Worm (Caenorhabditis elegans): ENCODE measurements around the gene C02H6.1.

Gene C02H6.1

DNA sequence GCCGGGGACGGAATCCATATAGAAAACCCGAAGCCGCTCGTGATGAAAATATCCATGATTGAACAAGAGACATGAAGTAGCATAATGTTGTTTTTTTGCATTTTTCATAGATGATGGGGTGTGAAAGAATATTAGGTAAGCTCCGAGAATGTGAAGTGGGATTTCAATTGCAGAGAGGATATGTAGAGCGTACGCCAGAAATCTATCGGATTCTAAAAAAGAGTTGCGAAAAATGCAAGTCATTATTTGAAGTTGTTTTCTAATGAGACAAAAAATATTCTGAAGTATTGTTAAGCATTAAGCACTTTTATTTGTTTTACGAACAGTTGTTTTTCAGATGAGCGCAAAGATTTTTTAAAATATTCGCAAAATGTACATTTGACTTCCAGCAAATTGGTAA, 34.7 kb upstream of the C02H6.1 start, which contains the start of gene F18E3.10:
F18E3.10 (minus strand) TSS at position 101 of the 400 bp plus-strand sequence.
- TF ChIP-seq sem-4 (tag; optimal IDR thresholded peaks at IDR 0.05) (no peak), nhr-237 (tag; optimal IDR thresholded peaks at IDR 0.05) (no peak), ZK546.5 (tag; optimal IDR thresholded peaks at IDR 0.05) (no peak), nhr-129 (tag; optimal IDR thresholded peaks at IDR 0.05) (no peak), unc-39 (tag; optimal IDR thresholded peaks at IDR 0.05) (no peak), sma-3 (GFP tag; optimal IDR thresholded peaks at IDR 0.05) (no peak), sma-9 (GFP tag; optimal IDR thresholded peaks at IDR 0.05) (no peak), sma-9 (tag; optimal IDR thresholded peaks at IDR 0.05) (no peak), mbf-1 (tag; optimal IDR thresholded peaks at IDR 0.05) (no peak), snpc-4 (tag; optimal IDR thresholded peaks at IDR 0.05) (no peak), R02D3.7 (tag; optimal IDR thresholded peaks at IDR 0.05) (no peak), mdl-1 (tag; optimal IDR thresholded peaks at IDR 0.05) (no peak), lin-11 (tag; optimal IDR thresholded peaks at IDR 0.05) (no peak), gmeb-1 (tag; optimal IDR thresholded peaks at IDR 0.05) (no peak), F13H6.1 (tag; optimal IDR thresholded peaks at IDR 0.05) (no peak), elt-1 (tag; optimal IDR thresholded peaks at IDR 0.05) (no peak), Y55F3AM.14 (GFP tag; optimal IDR thresholded peaks at IDR 0.05) (no peak), nhr-25 (tag; optimal IDR thresholded peaks at IDR 0.05) (no peak), blmp-1 (tag; optimal IDR thresholded peaks at IDR 0.05; ENCODE audit: insufficient read depth) (no peak), lin-13 (GFP tag; optimal IDR thresholded peaks at IDR 0.05) (no peak)

- no peak for TF ChIP-seq ztf-11 (tag; optimal IDR thresholded peaks at IDR 0.05)
- TF ChIP-seq ZK546.5 (tag; optimal IDR thresholded peaks at IDR 0.05) = no peak
- no peak for TF ChIP-seq ztf-4 (tag; optimal IDR thresholded peaks at IDR 0.05)
- no peak for TF ChIP-seq nhr-77 (tag; optimal IDR thresholded peaks at IDR 0.05)
- TF ChIP-seq nhr-11 (tag; optimal IDR thresholded peaks at IDR 0.05) = no peak
- TF ChIP-seq mbf-1 (tag; optimal IDR thresholded peaks at IDR 0.05) = no peak
- no peak for TF ChIP-seq crh-2 (tag; optimal IDR thresholded peaks at IDR 0.05)
- TF ChIP-seq nhr-23 (tag; optimal IDR thresholded peaks at IDR 0.05) = no peak
- TF ChIP-seq sma-3 (GFP tag; optimal IDR thresholded peaks at IDR 0.05) = no peak
- no peak for TF ChIP-seq lin-39 (tag; optimal IDR thresholded peaks at IDR 0.05)
- no peak for TF ChIP-seq unc-62 (GFP tag; optimal IDR thresholded peaks at IDR 0.05)
Observed at ce11 chrV:7420162-7420561, 30.5 kb upstream of the C02H6.1 start, which contains the start of gene srxa-4. Gene srxa-4, plus strand, starts transcription at chrV:7420462.

DNA sequence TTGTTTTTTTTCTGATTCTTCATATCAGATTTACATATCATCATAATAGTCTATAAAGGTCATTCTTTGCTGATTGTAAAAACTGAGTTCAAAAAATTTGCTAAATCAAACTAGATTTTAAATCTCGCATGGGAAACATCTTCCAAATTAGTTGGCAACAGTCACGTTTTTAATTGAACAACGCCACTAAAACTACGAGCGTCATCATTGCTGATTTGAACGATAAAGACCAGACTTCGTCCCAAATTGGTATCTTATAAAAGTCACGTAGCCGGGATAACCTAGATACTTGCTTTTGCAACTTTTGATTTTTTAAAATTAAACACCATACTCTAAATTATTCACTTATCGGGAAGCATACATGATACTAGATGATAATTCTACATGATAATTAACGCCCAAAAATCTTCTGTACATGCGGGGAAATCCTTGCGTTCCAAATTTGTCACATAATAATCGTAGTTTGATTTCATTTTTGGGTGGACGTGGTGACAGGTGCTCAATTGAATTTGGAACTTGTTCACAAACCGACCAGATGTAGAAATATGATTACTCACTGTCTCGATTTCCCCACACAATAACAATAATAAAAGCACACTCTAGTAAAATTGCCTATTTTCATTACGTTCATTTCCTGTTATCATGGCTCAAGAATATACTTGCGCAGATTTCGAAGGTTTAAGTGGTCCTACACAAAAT, 27.5 kb upstream of the C02H6.1 start, which contains the start of gene srw-67:
srw-67 (plus strand) TSS at position 643 of the 699 bp plus-strand sequence.
- TF ChIP-seq nhr-25 (tag; optimal IDR thresholded peaks at IDR 0.05) (peak; percentile 51), elt-1 (tag; optimal IDR thresholded peaks at IDR 0.05) (no peak)

- TF ChIP-seq nhr-25 (tag; optimal IDR thresholded peaks at IDR 0.05) (no peak), Y55F3AM.14 (GFP tag; optimal IDR thresholded peaks at IDR 0.05) (no peak), ceh-82 (tag; optimal IDR thresholded peaks at IDR 0.05) (no peak), ztf-1 (GFP tag; conservative IDR thresholded peaks at IDR 0.05) (no peak), nhr-21 (tag; optimal IDR thresholded peaks at IDR 0.05) (peak; percentile 31), sma-3 (GFP tag; optimal IDR thresholded peaks at IDR 0.05) (peak; percentile 1)
Observed at ce11 chrV:7416569-7416968, 26.9 kb upstream of the C02H6.1 start.

DNA sequence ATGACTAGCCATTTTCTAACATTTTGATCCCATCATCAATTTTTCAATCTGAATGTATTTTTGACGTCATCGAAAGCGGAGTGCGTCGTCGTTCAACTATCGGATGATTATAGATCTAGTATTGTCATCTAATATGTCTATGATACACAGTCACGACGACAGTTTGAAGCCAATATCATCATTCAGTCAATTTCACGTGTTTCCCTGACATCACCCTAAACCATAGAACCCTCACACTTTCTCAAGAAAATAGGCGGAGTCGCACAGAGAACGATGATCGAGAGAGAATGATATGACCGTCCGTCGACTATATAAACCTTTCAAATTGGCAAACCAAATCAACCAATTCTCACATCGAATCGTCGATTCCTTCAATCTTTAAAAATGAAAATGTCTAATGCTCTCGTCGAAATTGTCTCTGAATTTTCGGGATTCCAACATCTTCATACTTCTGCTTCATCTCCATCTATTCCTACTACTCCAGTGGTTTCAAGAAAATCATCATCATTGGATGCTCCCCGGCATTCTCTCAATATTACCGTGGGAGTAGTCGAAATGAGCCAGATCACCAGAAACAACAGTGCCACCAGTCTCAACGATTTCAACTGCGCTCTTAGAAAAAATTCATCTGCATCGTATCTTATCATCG, 26.2 kb upstream of the C02H6.1 start, which contains the start of gene F18E3.13:
F18E3.13 (plus strand) TSS at position 385 of the 649 bp plus-strand sequence.
- peak; percentile 69 for TF ChIP-seq nhr-129 (tag; optimal IDR thresholded peaks at IDR 0.05)
- TF ChIP-seq elt-3 (tag; optimal IDR thresholded peaks at IDR 0.05) = no peak
- TF ChIP-seq lsy-2 (tag; optimal IDR thresholded peaks at IDR 0.05) = peak in 1 of 2 experiments; percentile 25
- no peak for TF ChIP-seq ceh-16 (tag; optimal IDR thresholded peaks at IDR 0.05)
- no peak for TF ChIP-seq nhr-77 (tag; optimal IDR thresholded peaks at IDR 0.05)
- peak; percentile 7 to 63 for TF ChIP-seq mdl-1 (tag; optimal IDR thresholded peaks at IDR 0.05)
- no peak for TF ChIP-seq ZK546.5 (tag; optimal IDR thresholded peaks at IDR 0.05)
- TF ChIP-seq dmd-4 (tag; optimal IDR thresholded peaks at IDR 0.05) = no peak
- TF ChIP-seq gmeb-1 (tag; optimal IDR thresholded peaks at IDR 0.05) = no peak
- TF ChIP-seq nhr-12 (tag; optimal IDR thresholded peaks at IDR 0.05) = no peak
- no peak for TF ChIP-seq ceh-82 (tag; optimal IDR thresholded peaks at IDR 0.05)
- TF ChIP-seq lin-13 (GFP tag; optimal IDR thresholded peaks at IDR 0.05) = no peak
- no peak for TF ChIP-seq ztf-11 (tag; optimal IDR thresholded peaks at IDR 0.05)
- TF ChIP-seq lin-39 (tag; optimal IDR thresholded peaks at IDR 0.05) = no peak
- peak; percentile 48 for TF ChIP-seq sem-4 (tag; optimal IDR thresholded peaks at IDR 0.05)
- no peak for TF ChIP-seq unc-62 (GFP tag; optimal IDR thresholded peaks at IDR 0.05)
- TF ChIP-seq Y55F3AM.14 (GFP tag; optimal IDR thresholded peaks at IDR 0.05) = peak; percentile 46
- TF ChIP-seq unc-39 (tag; optimal IDR thresholded peaks at IDR 0.05) = no peak
- TF ChIP-seq ztf-1 (GFP tag; conservative IDR thresholded peaks at IDR 0.05) = no peak
- TF ChIP-seq crh-2 (tag; optimal IDR thresholded peaks at IDR 0.05) = no peak
- no peak for TF ChIP-seq mab-5 (tag; optimal IDR thresholded peaks at IDR 0.05)
- peak; percentile 94 for TF ChIP-seq sma-3 (GFP tag; optimal IDR thresholded peaks at IDR 0.05)
- no peak for TF ChIP-seq aly-2 (tag; optimal IDR thresholded peaks at IDR 0.05)
- TF ChIP-seq fos-1 (tag; optimal IDR thresholded peaks at IDR 0.05) = peak; percentile 21
- TF ChIP-seq ama-1 (optimal IDR thresholded peaks at IDR 0.05) = peak; percentile 86
- TF ChIP-seq zag-1 (tag; optimal IDR thresholded peaks at IDR 0.05) = no peak
- TF ChIP-seq nhr-6 (tag; optimal IDR thresholded peaks at IDR 0.05) = peak; percentile 63
- TF ChIP-seq blmp-1 (tag; optimal IDR thresholded peaks at IDR 0.05; ENCODE audit: insufficient read depth) = peak; percentile 94

Data from whole organism, L2 larva.